Worm (Caenorhabditis elegans) whole organism, late embryonic: ENCODE data around the gene nhr-202.

Experiments used
- ceh-9 ChIP-seq: sonication (generic microtip); optimal IDR thresholded peaks from 2 replicates; lab custom pipeline; 2016; ENCODE audit warnings: mild to moderate bottlenecking, missing genetic modification characterization, inconsistent platforms, missing compliant biosample characterization
- elt-2 ChIP-seq: sonication (generic microtip); optimal IDR thresholded peaks from 2 replicates; lab custom pipeline; 2016; ENCODE audit warnings: missing genetic modification reagents, missing genetic modification characterization, missing compliant biosample characterization
- gmeb-2 ChIP-seq: sonication (generic microtip); optimal IDR thresholded peaks from 2 replicates; lab custom pipeline; 2016; ENCODE audit warnings: missing genetic modification characterization, inconsistent platforms, missing compliant biosample characterization
- nhr-11 ChIP-seq: fragments of 150-350 bp; optimal IDR thresholded peaks from 2 replicates; lab custom pipeline; 2014; ENCODE audit warnings: missing biosample characterization, missing genetic modification characterization
- rnt-1 ChIP-seq: sonication (generic microtip); optimal IDR thresholded peaks from 2 replicates; lab custom pipeline; 2016; ENCODE audit warnings: missing genetic modification characterization, missing compliant biosample characterization
- sox-4 ChIP-seq: sonication (generic microtip); optimal IDR thresholded peaks from 2 replicates; lab custom pipeline; 2017; ENCODE audit warnings: mild to moderate bottlenecking, missing genetic modification characterization, inconsistent platforms, missing compliant biosample characterization

- TF ChIP-seq rnt-1 (tag; lab: Kevin White, UChicago) (no peak), ceh-9 (tag; lab: Kevin White, UChicago) (no peak), gmeb-2 (tag; lab: Kevin White, UChicago) (no peak), nhr-11 (no peak), sox-4 (tag; lab: Kevin White, UChicago) (no peak), elt-2 (tag; lab: Kevin White, UChicago) (peak; percentile 59)
Observed at ce11 chrV:483289-483795, 21.0 kb downstream of the nhr-202 start, which contains the start of gene nhr-130.
